Worm (Caenorhabditis elegans): Measurements from ENCODE around the gene smvt-1.

The smvt-1 gene

DNA sequence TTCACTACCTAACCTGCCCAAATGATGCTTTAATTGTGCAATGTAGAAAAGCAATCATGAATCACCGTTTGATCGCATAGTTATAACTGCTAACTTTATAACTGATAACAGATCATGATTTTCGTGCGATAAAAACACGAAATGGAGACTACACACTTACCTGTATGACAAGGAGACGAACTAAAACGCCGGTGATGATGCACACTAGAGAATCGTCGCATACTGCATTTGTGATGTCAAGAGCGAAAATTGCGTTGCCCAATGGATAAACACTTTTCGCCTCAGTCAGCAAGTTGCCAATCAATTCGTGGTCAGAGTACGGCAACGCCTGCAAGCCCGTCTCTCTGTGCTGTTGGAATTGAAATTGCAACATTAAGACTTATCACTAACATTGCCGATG is 20.3 kb upstream of the smvt-1 start:
- TF ChIP-seq madf-10 (tag; optimal IDR thresholded peaks at IDR 0.05): peak; percentile 55
- peak; percentile 73 for TF ChIP-seq ztf-22 (GFP tag; optimal IDR thresholded peaks at IDR 0.05)
- peak; percentile 57 for TF ChIP-seq akir-1 (GFP tag; optimal IDR thresholded peaks at IDR 0.05)
- TF ChIP-seq Y53G8AR.9 (GFP tag; conservative IDR thresholded peaks at IDR 0.05): 0 out of 2 replicates have a peak, but pooled peaks have one; percentile 46
- peak; percentile 53 for TF ChIP-seq lin-40 (tag; optimal IDR thresholded peaks at IDR 0.05)
- TF ChIP-seq B0336.3 (GFP tag; IDR thresholded peaks at IDR 0.05): peak; percentile 81
- no peak for TF ChIP-seq mes-4 (tag; optimal IDR thresholded peaks at IDR 0.05)
- TF ChIP-seq ZK185.1 (tag; optimal IDR thresholded peaks at IDR 0.05; ENCODE audit: poor library complexity, severe bottlenecking): peak; percentile 6
- TF ChIP-seq atf-7 (tag; optimal IDR thresholded peaks at IDR 0.05): peak; percentile 72
- peak; percentile 37 for TF ChIP-seq tbp1 (GFP tag; optimal IDR thresholded peaks at IDR 0.05)
- TF ChIP-seq tlf-1 (GFP tag; optimal IDR thresholded peaks at IDR 0.05): peak; percentile 19
- peak; percentile 73 to 82 for TF ChIP-seq let-607 (tag; optimal IDR thresholded peaks at IDR 0.05)
- no peak for TF ChIP-seq athp-1 (tag; optimal IDR thresholded peaks at IDR 0.05)
- TF ChIP-seq ets-4 (GFP tag; optimal IDR thresholded peaks at IDR 0.05): peak; percentile 66
- peak; percentile 42 for TF ChIP-seq nhr-90 (tag; optimal IDR thresholded peaks at IDR 0.05)
- TF ChIP-seq F33H1.4 (GFP tag; IDR thresholded peaks at IDR 0.05): no peak
- no peak for TF ChIP-seq T26A5.8 (tag; optimal IDR thresholded peaks at IDR 0.05)
- no peak for TF ChIP-seq ztf-25 (GFP tag; IDR thresholded peaks at IDR 0.05)
- TF ChIP-seq F39B2.1 (GFP tag; IDR thresholded peaks at IDR 0.05): no peak
- no peak for TF ChIP-seq die-1 (tag; optimal IDR thresholded peaks at IDR 0.05)
- peak; percentile 99 for TF ChIP-seq nhr-80 (tag; optimal IDR thresholded peaks at IDR 0.05)
- TF ChIP-seq dox-1 (GFP tag; IDR thresholded peaks at IDR 0.05): peak; percentile 62
- peak; percentile 84 for TF ChIP-seq nfyb-1 (GFP tag; IDR thresholded peaks at IDR 0.05)
- TF ChIP-seq chd-7 (tag; optimal IDR thresholded peaks at IDR 0.05): peak; percentile 22

- TF ChIP-seq hmg-20 (GFP tag; IDR thresholded peaks at IDR 0.05) (no peak), C17E4.6 (GFP tag; IDR thresholded peaks at IDR 0.05) (no peak), dpl-1 (GFP tag; optimal IDR thresholded peaks at IDR 0.05) (no peak), akir-1 (GFP tag; optimal IDR thresholded peaks at IDR 0.05) (no peak), B0261.1 (tag; optimal IDR thresholded peaks at IDR 0.05) (no peak)
Observed at ce11 chrX:2567761-2568160, 19.0 kb upstream of the smvt-1 start.

DNA sequence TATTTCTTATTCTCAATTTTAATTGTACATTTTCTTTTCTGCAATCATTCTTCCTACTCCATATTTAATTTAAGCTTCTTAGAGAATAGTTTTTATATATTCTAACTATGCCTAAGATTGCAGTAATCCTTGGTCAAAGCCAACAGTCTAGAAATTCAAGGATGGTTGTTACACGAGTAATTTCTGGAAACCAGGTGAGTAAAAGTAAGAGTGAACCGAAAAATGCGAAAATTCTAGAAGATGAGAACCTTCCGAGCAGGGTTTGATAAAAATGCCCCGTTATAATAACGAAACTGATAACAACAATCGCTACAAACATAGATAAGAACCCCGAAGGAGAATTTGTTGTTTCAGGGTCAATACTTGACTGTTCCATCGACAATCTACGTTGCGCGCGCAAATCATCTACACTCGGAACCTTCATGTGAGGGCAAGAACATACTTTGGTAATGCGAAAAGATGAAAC is 16.6 kb upstream of the smvt-1 start, which contains the start of gene F52H2.15:
Gene F52H2.15, plus strand, starts transcription at position 51 of the 466 bp plus-strand sequence.
- TF ChIP-seq ztf-18 (tag; optimal IDR thresholded peaks at IDR 0.05) (no peak), nhr-80 (tag; optimal IDR thresholded peaks at IDR 0.05) (peak; percentile 49), nfya-1 (tag; optimal IDR thresholded peaks at IDR 0.05; ENCODE audit: borderline replicate concordance, insufficient read depth) (no peak)

DNA sequence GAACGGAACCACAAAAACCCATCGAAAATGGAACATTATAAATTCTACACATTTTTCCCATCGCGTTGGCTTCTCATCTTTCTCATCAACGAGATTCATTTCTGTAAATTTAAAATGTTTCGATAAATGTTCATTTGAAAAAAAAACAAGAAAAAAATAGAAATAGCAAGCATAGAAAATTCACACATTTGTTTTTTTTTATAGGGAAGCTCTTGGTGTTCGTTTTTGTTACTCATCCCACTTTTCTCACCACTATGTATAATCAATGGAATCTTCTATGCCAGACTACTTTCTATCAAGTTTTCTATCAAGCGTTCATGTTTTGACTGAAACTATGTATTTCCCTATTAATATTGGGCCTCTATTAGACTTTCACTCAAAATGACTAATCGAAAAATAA is 15.3 kb upstream of the smvt-1 start, which contains the start of gene dhcr-24:
Gene dhcr-24, minus strand, starts transcription at position 101 of the 400 bp plus-strand sequence.
- TF ChIP-seq nfya-2 (GFP tag; IDR thresholded peaks at IDR 0.05) (no peak), Y67H2A.10 (GFP tag; conservative IDR thresholded peaks at IDR 0.05) (no peak), nhr-90 (tag; optimal IDR thresholded peaks at IDR 0.05) (no peak), ztf-3 (GFP tag; optimal IDR thresholded peaks at IDR 0.05) (no peak), mcd-1 (GFP tag; IDR thresholded peaks at IDR 0.05) (no peak), him-1 (tag; optimal IDR thresholded peaks at IDR 0.05) (no peak), mxl-1 (tag; optimal IDR thresholded peaks at IDR 0.05) (no peak), ztf-26 (tag; optimal IDR thresholded peaks at IDR 0.05) (no peak), snpc-4 (GFP tag; optimal IDR thresholded peaks at IDR 0.05) (no peak), snpc-4 (tag; optimal IDR thresholded peaks at IDR 0.05) (no peak), die-1 (tag; optimal IDR thresholded peaks at IDR 0.05) (no peak), gei-17 (GFP tag; optimal IDR thresholded peaks at IDR 0.05) (no peak), dpl-1 (GFP tag; optimal IDR thresholded peaks at IDR 0.05) (no peak), lin-40 (tag; optimal IDR thresholded peaks at IDR 0.05) (no peak)

All from whole organism, young adult.